Worm (Caenorhabditis elegans) whole organism, L4/young adult: ENCODE measurements around the gene spe-43.

ENCODE experiments used
- W03F9.2 ChIP-seq: fragments of 150-350 bp; optimal IDR thresholded peaks from 2 replicates; lab custom pipeline; 2014; ENCODE audit warnings: missing biosample characterization, missing genetic modification characterization
- dao-5 ChIP-seq: sonication (generic microtip); optimal IDR thresholded peaks from 2 replicates; lab custom pipeline; 2016; ENCODE audit warnings: missing genotype, missing genetic modification characterization, moderate library complexity, missing compliant biosample characterization
- him-1 ChIP-seq: sonication (generic microtip); optimal IDR thresholded peaks from 2 replicates; lab custom pipeline; 2016; ENCODE audit warnings: missing genotype, missing genetic modification reagents, missing genetic modification characterization, missing compliant biosample characterization

ce11 chrIV:13167534-13167933, 25.4 kb upstream of the spe-43 start:
- TF ChIP-seq him-1 (no peak), W03F9.2 (tag; lab: Kevin White, UChicago) (no peak), dao-5 (tag; lab: Kevin White, UChicago) (no peak)
